Worm (Caenorhabditis elegans) whole organism, midembryonic: ENCODE measurements around the gene ceh-99.

ENCODE experiments used
- T22C8.4 ChIP-seq: fragments of 200-800 bp; sonication (Bioruptor generic); IDR thresholded peaks from 2 replicates; pipeline ENCODE4 v1.3.6; 2022; ENCODE audit warnings: missing genetic modification characterization, missing compliant biosample characterization
- cog-1 ChIP-seq: sonication (generic microtip); optimal IDR thresholded peaks from 2 replicates; lab custom pipeline; 2016; ENCODE audit warnings: missing genetic modification characterization, missing compliant biosample characterization
- flt-1 ChIP-seq: fragments of 200-800 bp; sonication (Bioruptor generic); IDR thresholded peaks from 2 replicates; pipeline ENCODE4 v1.3.6; 2022; ENCODE audit warnings: missing genetic modification characterization, missing compliant biosample characterization
- klf-2 ChIP-seq: fragments of 200-800 bp; sonication (Bioruptor generic); conservative IDR thresholded peaks from 2 replicates; pipeline ENCODE4 v1.3.6; 2022; ENCODE audit warnings: missing genetic modification reagents, missing genetic modification characterization, missing compliant biosample characterization
- med-1 ChIP-seq: sonication (generic microtip); optimal IDR thresholded peaks from 2 replicates; lab custom pipeline; 2017; ENCODE audit warnings: missing genetic modification characterization, mild to moderate bottlenecking, missing compliant biosample characterization, antibody characterized with exemption, missing genetic modification reagents; ENCODE audit not compliant: insufficient read depth
- ref-1 ChIP-seq: fragments of 200-800 bp; sonication (Bioruptor generic); conservative IDR thresholded peaks from 2 replicates; pipeline ENCODE4 v1.3.6; 2022; ENCODE audit warnings: missing genetic modification reagents, missing genetic modification characterization, missing compliant biosample characterization
- tab-1 ChIP-seq: fragments of 200-800 bp; sonication (Bioruptor generic); IDR thresholded peaks from 2 replicates; pipeline ENCODE4 v1.3.6; 2022; ENCODE audit warnings: missing genetic modification characterization, missing compliant biosample characterization
- ztf-23 ChIP-seq: fragments of 200-800 bp; sonication (Bioruptor generic); IDR thresholded peaks from 2 replicates; pipeline ENCODE4 v1.3.6; 2022; ENCODE audit warnings: missing genetic modification reagents, missing genetic modification characterization, missing compliant biosample characterization
- ztf-29 ChIP-seq: fragments of 200-800 bp; sonication (Bioruptor generic); IDR thresholded peaks from 2 replicates; pipeline ENCODE4 v1.3.6; 2022; ENCODE audit warnings: missing genetic modification reagents, missing genetic modification characterization, missing compliant biosample characterization

Gene ceh-99

DNA sequence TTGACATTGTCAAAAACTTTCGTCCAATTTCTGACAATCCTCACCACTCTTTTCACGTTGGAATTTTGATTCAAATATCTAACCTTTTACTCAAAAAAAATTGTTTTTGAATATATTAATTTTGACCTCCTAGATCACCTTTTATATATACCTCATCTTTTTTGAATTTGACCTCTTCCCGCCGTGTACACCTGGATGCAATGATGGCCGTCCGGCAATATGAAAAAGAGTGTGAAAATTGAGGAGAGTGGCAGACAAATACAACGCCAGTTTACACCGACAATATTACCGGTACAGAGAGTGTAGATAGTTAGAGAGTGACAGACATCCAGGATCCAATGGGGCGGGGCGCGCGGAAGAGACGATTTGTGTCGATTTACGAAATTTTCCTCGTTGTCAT lies at the start of gene ceh-99:
ceh-99 (plus strand) TSS at position 366 of the 400 bp plus-strand sequence.
- TF ChIP-seq klf-2 (GFP tag; lab: Robert Waterston, UW), result no peak
- no peak for TF ChIP-seq ref-1 (GFP tag; lab: Robert Waterston, UW)
- 0 out of 2 replicates have a peak, but pooled peaks have one; percentile 33 for TF ChIP-seq flt-1 (GFP tag; lab: Robert Waterston, UW)
- no peak for TF ChIP-seq cog-1
- TF ChIP-seq med-1 (GFP tag; lab: Kevin White, UChicago), result no peak

DNA sequence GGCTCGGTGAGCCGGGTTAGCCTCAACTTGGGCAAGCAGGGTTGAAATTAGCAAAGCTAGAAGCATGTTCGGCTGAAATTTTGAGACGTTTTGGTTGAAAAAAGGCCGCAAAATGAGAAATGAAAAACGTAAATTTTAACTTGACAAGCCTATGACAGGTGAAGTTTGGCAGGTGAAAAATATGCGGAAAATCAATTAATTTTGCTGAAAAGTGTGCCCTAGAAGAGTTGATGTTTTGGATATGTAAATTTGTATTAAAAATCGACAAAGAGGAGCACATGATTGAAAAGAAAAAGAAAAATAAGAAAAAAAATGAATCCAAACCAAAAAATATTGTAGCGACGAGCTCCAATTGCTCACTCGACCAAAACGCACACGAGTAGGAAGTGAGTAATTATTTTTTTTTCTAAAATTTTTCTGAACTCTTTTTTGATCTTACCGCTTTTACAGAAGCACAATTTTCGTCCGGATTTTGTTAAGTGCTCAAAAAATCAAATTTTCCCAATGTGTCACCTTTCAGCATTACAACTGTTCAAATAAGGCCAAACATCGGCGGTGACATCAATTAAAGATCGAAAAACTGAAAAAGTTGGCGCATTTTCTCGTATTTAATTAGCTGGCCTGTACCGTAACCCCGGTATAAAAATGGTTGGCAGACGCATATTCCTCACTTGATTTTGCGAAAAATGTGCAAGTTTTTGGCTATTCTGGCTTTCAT lies 48.5 kb upstream of the ceh-99 start, which contains the start of the genes F15A4.5 and phat-8:
F15A4.5 (minus strand) TSS at position 101 of the 718 bp plus-strand sequence.
phat-8 (plus strand) TSS at position 668 of the 718 bp plus-strand sequence.
- TF ChIP-seq ref-1 (GFP tag; lab: Robert Waterston, UW) (no peak), ztf-29 (no peak), flt-1 (GFP tag; lab: Robert Waterston, UW) (no peak), klf-2 (GFP tag; lab: Robert Waterston, UW) (no peak), ztf-23 (GFP tag; lab: Robert Waterston, UW) (no peak), med-1 (GFP tag; lab: Kevin White, UChicago) (no peak), cog-1 (no peak), tab-1 (GFP tag; lab: Robert Waterston, UW) (no peak)

DNA sequence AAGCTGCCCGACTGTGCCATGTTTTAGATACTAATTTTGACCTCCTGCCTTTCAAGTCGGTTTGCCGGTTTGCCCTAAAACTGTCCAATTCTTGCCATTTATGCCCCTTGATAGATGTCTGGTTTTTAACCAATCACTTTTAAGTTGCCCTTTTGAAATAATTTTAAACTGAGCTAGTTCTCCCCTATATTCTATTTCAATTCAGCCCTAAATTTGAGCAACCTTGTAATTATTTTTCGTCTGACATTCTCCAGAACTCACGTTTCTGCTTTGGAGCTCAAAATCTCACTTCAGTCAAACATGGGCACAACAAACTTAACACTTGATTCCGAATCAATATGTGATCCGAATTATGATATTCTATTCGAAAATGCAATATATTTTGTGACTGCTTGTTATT lies 46.4 kb upstream of the ceh-99 start, which contains the start of gene srg-17:
srg-17 (plus strand) TSS at position 301 of the 400 bp plus-strand sequence.
- TF ChIP-seq med-1 (GFP tag; lab: Kevin White, UChicago) (no peak), flt-1 (GFP tag; lab: Robert Waterston, UW) (no peak), ref-1 (GFP tag; lab: Robert Waterston, UW) (no peak), tab-1 (GFP tag; lab: Robert Waterston, UW) (no peak), T22C8.4 (GFP tag; lab: Robert Waterston, UW) (no peak), ztf-29 (no peak)

DNA sequence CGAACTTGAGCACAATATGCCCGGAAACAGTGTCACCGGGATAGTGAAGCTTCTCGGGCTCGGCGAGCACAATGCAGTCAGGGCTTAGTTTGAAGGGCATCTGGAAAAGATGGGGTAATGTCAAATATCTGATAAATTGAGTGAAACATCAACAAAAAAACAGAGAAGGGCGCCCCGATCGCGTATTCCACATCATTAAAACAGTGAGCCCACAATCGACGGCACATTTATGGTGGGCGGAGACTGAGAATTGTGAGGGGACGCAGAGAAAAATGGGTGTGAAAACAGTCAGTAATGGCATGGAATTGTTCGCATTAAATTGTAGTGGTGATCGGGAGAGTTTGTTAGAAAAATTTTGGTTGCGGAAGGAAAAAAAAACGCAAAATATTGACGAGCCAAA lies 39.0 kb upstream of the ceh-99 start, which contains the start of gene arrd-9:
arrd-9 (minus strand) TSS at position 101 of the 400 bp plus-strand sequence.
- TF ChIP-seq flt-1 (GFP tag; lab: Robert Waterston, UW) (no peak), cog-1 (no peak), ztf-23 (GFP tag; lab: Robert Waterston, UW) (no peak), tab-1 (GFP tag; lab: Robert Waterston, UW) (no peak), med-1 (GFP tag; lab: Kevin White, UChicago) (no peak), ztf-29 (no peak), ref-1 (GFP tag; lab: Robert Waterston, UW) (no peak), klf-2 (GFP tag; lab: Robert Waterston, UW) (no peak), T22C8.4 (GFP tag; lab: Robert Waterston, UW) (no peak)

DNA sequence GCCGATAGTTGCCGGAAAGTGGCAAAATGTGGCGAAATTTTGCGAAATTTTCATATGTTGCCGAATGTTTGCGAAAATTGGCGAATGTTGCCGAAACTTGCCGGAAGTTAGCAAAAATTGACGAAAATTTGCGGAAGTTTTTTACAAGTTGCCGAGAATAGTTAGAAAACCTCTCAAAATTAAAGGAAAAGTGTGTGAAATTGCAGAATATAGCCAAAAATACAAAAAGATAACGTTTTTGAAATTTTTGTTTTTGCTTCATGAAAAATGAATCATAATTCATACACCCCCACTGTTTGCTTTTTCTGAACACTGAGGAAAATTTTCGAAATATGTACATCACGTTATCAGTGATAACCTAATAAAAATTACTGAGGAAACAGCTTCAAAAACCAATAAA lies 38.1 kb upstream of the ceh-99 start:
- no peak for TF ChIP-seq T22C8.4 (GFP tag; lab: Robert Waterston, UW)
- TF ChIP-seq ref-1 (GFP tag; lab: Robert Waterston, UW), result no peak
- TF ChIP-seq ztf-23 (GFP tag; lab: Robert Waterston, UW), result no peak
- TF ChIP-seq flt-1 (GFP tag; lab: Robert Waterston, UW), result no peak

DNA sequence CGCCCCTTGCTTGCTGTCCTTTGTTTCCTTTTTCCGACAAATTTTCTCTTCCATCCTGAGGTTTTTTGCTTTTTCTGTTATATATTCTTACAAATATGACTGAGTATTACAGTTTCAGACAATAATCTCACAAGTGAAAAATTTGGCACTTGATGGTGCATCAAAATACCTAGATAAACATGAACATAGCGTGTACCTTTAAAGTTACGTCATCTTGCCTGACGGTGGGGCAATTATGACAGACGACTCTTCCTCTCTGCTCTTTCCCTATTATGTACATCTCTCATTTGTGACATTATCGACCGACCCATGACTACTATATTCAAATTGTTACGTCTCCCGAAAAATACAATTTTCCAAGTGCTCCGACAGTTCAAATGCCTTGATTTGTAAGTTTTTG lies 37.2 kb upstream of the ceh-99 start, which contains the start of gene fbxb-102:
fbxb-102 (plus strand) TSS at position 301 of the 400 bp plus-strand sequence.
- no peak for TF ChIP-seq cog-1

DNA sequence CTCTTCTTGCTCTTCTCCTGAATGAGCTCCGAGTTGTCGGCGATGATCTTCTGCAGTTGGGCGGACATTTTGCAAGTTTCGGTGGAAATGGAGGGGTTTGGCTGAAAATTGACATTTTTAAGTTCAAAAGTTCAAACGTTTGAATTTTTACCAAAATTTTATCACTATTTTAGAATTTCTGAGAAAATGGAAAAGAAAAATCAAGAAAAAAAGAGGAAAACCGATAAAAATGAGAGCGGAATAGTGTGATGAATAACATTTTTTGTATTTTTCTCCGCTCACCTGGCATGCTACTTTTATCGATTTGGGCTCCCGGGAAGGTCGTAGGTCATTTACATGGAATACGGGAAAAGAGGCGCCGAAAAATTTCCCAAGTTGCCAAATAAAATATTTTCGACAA lies 34.7 kb upstream of the ceh-99 start, which contains the start of gene F15A4.10:
F15A4.10 (minus strand) TSS at position 101 of the 400 bp plus-strand sequence.
- TF ChIP-seq cog-1, result no peak
- TF ChIP-seq flt-1 (GFP tag; lab: Robert Waterston, UW), result no peak
- no peak for TF ChIP-seq tab-1 (GFP tag; lab: Robert Waterston, UW)
- no peak for TF ChIP-seq ztf-23 (GFP tag; lab: Robert Waterston, UW)

DNA sequence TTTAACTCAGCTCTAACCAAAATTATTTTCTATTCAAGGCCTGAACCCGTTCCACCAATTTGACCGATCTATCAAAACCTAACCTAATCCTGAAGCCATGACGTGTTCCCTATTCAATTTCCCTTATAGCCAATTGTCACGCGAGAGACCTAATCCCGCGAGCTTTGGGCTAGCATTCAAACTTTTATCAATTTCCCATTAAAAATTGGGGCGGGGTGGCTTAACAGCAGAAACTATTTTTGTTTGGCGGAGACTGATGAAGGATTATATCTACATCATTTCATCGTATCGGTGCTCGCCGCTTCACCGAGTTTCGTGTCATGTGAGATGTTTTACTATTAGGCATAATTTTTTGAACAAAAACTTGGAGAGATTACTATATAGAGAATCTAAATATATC lies 31.0 kb upstream of the ceh-99 start:
- TF ChIP-seq tab-1 (GFP tag; lab: Robert Waterston, UW) (no peak), ztf-29 (no peak), cog-1 (no peak), ztf-23 (GFP tag; lab: Robert Waterston, UW) (no peak), ref-1 (GFP tag; lab: Robert Waterston, UW) (no peak), flt-1 (GFP tag; lab: Robert Waterston, UW) (no peak), med-1 (GFP tag; lab: Kevin White, UChicago) (no peak), T22C8.4 (GFP tag; lab: Robert Waterston, UW) (no peak), klf-2 (GFP tag; lab: Robert Waterston, UW) (no peak)

DNA sequence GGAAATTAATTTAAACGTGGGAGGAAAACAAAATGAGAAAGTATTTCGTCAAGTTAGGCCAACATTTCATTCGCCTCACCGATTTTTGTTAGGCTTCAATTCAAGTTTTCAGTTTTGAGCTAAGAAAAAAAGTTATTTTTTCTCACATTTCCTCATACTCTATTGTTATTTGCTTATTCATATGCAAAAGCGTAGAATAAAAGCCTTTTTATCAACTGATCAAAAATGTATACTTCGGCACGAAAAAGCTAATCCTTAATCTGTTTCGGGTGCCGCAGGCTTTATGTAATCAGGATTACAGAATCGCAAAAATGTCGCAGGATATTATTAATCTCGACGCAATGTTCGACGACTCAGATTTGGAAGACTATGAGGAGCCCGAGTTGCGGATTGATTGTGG lies 29.9 kb upstream of the ceh-99 start, which contains the start of gene T21B4.15:
T21B4.15 (plus strand) TSS at position 301 of the 400 bp plus-strand sequence.
- TF ChIP-seq T22C8.4 (GFP tag; lab: Robert Waterston, UW) (no peak), klf-2 (GFP tag; lab: Robert Waterston, UW) (no peak), cog-1 (no peak), ztf-23 (GFP tag; lab: Robert Waterston, UW) (no peak), ztf-29 (no peak)

DNA sequence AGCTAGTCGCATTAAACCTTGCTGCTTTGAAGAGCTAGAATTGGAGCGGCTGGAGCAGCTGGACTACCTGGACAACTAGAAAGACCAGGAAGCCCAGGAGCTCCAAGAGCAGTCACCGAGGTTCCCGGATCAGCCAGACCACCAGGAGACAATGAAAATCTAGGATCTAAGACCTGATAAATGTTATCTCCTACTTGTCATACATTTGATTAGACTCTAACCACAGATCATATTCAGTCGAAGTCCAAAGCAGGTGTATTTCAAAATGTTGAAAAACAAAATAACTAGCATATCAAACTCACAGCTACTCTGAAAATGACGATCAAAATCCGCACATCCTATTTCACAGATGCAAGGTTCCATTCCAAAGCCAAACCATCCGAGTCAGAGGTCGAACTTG lies 27.8 kb upstream of the ceh-99 start, which contains the start of gene srz-6:
srz-6 (plus strand) TSS at position 301 of the 400 bp plus-strand sequence.
- TF ChIP-seq med-1 (GFP tag; lab: Kevin White, UChicago) (no peak), ztf-23 (GFP tag; lab: Robert Waterston, UW) (no peak), T22C8.4 (GFP tag; lab: Robert Waterston, UW) (no peak), ref-1 (GFP tag; lab: Robert Waterston, UW) (no peak), klf-2 (GFP tag; lab: Robert Waterston, UW) (no peak), flt-1 (GFP tag; lab: Robert Waterston, UW) (no peak)
